Worm (Caenorhabditis elegans) whole organism, L4 larva: ENCODE measurements around the gene otpl-6.

Experiments used
- D1046.2 ChIP-seq: fragments of 200-800 bp; sonication (Bioruptor generic); IDR thresholded peaks from 2 replicates; pipeline ENCODE4 v1.3.6; 2022; ENCODE audit warnings: missing genetic modification characterization, missing compliant biosample characterization
- R02D3.7 ChIP-seq: fragments of 150-350 bp; sonication (generic microtip); optimal IDR thresholded peaks from 3 replicates; lab custom pipeline; 2014; ENCODE audit warnings: missing biosample characterization, missing genetic modification characterization
- T20F7.1 ChIP-seq: fragments of 200-800 bp; sonication (Bioruptor generic); optimal IDR thresholded peaks from 2 replicates; lab custom pipeline; 2018; ENCODE audit warnings: mild to moderate bottlenecking, missing genetic modification characterization, missing compliant biosample characterization
- Y105C5A.15 ChIP-seq: fragments of 200-800 bp; sonication (Bioruptor generic); IDR thresholded peaks from 2 replicates; pipeline ENCODE4 v1.3.6; 2022; ENCODE audit warnings: missing genetic modification characterization, missing compliant biosample characterization
- arid-1 ChIP-seq: fragments of 200-800 bp; sonication (Bioruptor generic); conservative IDR thresholded peaks from 2 replicates; pipeline ENCODE4 v1.3.6; 2022; ENCODE audit warnings: missing genetic modification reagents, missing genetic modification characterization, missing compliant biosample characterization
- ceh-20 ChIP-seq: fragments of 200-800 bp; sonication (Bioruptor generic); IDR thresholded peaks from 2 replicates; pipeline ENCODE4 v1.3.6; 2022; ENCODE audit warnings: missing genetic modification reagents, missing genetic modification characterization, missing compliant biosample characterization
- ceh-32 ChIP-seq: sonication (generic microtip); optimal IDR thresholded peaks from 2 replicates; lab custom pipeline; 2016; ENCODE audit warnings: mild to moderate bottlenecking, missing genetic modification characterization, missing compliant biosample characterization; ENCODE audit not compliant: poor library complexity
- ceh-82 ChIP-seq: sonication (generic microtip); optimal IDR thresholded peaks from 2 replicates; lab custom pipeline; 2017; ENCODE audit warnings: missing biosample characterization, missing genetic modification characterization
- cey-2 ChIP-seq: sonication (generic microtip); optimal IDR thresholded peaks from 3 replicates; lab custom pipeline; 2017; ENCODE audit warnings: missing genetic modification characterization, mild to moderate bottlenecking, missing compliant biosample characterization, antibody characterized with exemption, borderline replicate concordance; ENCODE audit not compliant: insufficient read depth
- daf-16 ChIP-seq, 3 experiments: sonication (generic microtip); optimal IDR thresholded peaks; 2 replicates each; lab custom pipeline; 2016 to 2017; ENCODE audit warnings: missing genetic modification characterization in 3 of 3, missing genetic modification reagents in 3 of 3, mild to moderate bottlenecking in 2 of 3, missing compliant biosample characterization in 2 of 3, missing biosample characterization in 1 of 3, moderate library complexity in 1 of 3
- daf-19 ChIP-seq: fragments of 200-800 bp; sonication (Bioruptor generic); conservative IDR thresholded peaks from 2 replicates; pipeline ENCODE4 v1.3.6; 2022; ENCODE audit warnings: missing genetic modification characterization, missing compliant biosample characterization
- dmd-6 ChIP-seq: fragments of 200-800 bp; sonication (Bioruptor generic); IDR thresholded peaks from 2 replicates; pipeline ENCODE4 v1.3.6; 2022; ENCODE audit warnings: missing genetic modification reagents, missing genetic modification characterization, missing compliant biosample characterization
- dpl-1 ChIP-seq: fragments of 150-350 bp; optimal IDR thresholded peaks from 2 replicates; lab custom pipeline; 2014; ENCODE audit warnings: missing biosample characterization, missing genetic modification reagents, missing genetic modification characterization
- dve-1 ChIP-seq: sonication (generic microtip); optimal IDR thresholded peaks from 2 replicates; lab custom pipeline; 2017; ENCODE audit warnings: antibody characterized with exemption, mild to moderate bottlenecking, missing genetic modification characterization, missing compliant biosample characterization; ENCODE audit not compliant: insufficient read depth
- egl-27 ChIP-seq: sonication (generic microtip); optimal IDR thresholded peaks from 3 replicates; lab custom pipeline; 2017; ENCODE audit warnings: missing biosample characterization, missing genetic modification reagents, missing genetic modification characterization
- egl-43 ChIP-seq: fragments of 200-800 bp; sonication (Bioruptor generic); IDR thresholded peaks from 2 replicates; pipeline ENCODE4 v1.3.6; 2022; ENCODE audit warnings: missing genetic modification reagents, missing genetic modification characterization, missing compliant biosample characterization
- fkh-10 ChIP-seq: fragments of 150-350 bp; optimal IDR thresholded peaks from 2 replicates; lab custom pipeline; 2014; ENCODE audit warnings: missing biosample characterization, missing genetic modification reagents, missing genetic modification characterization
- hif-1 ChIP-seq, 2 experiments: sonication (generic microtip); optimal IDR thresholded peaks; 2 replicates each; lab custom pipeline; 2016 to 2017; ENCODE audit warnings: missing compliant biosample characterization in 2 of 2, missing genetic modification characterization in 2 of 2, missing genetic modification reagents in 2 of 2, missing genotype in 2 of 2, mild to moderate bottlenecking in 1 of 2
- hlh-11 ChIP-seq: fragments of 200-800 bp; sonication (Bioruptor generic); optimal IDR thresholded peaks from 2 replicates; lab custom pipeline; 2018; ENCODE audit warnings: mild to moderate bottlenecking, missing genetic modification characterization, missing compliant biosample characterization
- hlh-30 ChIP-seq: sonication (generic microtip); optimal IDR thresholded peaks from 2 replicates; lab custom pipeline; 2017; ENCODE audit warnings: antibody characterized with exemption, mild to moderate bottlenecking, missing genetic modification characterization, missing compliant biosample characterization; ENCODE audit not compliant: insufficient read depth
- lin-1 ChIP-seq: fragments of 200-800 bp; sonication (Bioruptor generic); IDR thresholded peaks from 2 replicates; pipeline ENCODE4 v1.3.6; 2022; ENCODE audit warnings: missing genetic modification reagents, missing genetic modification characterization, missing compliant biosample characterization
- lin-29 ChIP-seq: fragments of 200-800 bp; sonication (Bioruptor generic); IDR thresholded peaks from 2 replicates; pipeline ENCODE4 v1.3.6; 2022; ENCODE audit warnings: missing genetic modification reagents, missing genetic modification characterization, missing compliant biosample characterization
- lin-38 ChIP-seq: fragments of 200-800 bp; sonication (Bioruptor generic); IDR thresholded peaks from 2 replicates; pipeline ENCODE4 v1.3.6; 2022; ENCODE audit warnings: missing genetic modification reagents, missing genetic modification characterization, missing compliant biosample characterization
- lin-39 ChIP-seq: fragments of 150-350 bp; optimal IDR thresholded peaks from 2 replicates; lab custom pipeline; 2014; ENCODE audit warnings: missing biosample characterization, missing genetic modification reagents, missing genetic modification characterization
- lir-3 ChIP-seq: sonication (generic microtip); optimal IDR thresholded peaks from 2 replicates; lab custom pipeline; 2016; ENCODE audit warnings: mild to moderate bottlenecking, missing genetic modification characterization, missing compliant biosample characterization
- lsy-2 ChIP-seq, 2 experiments: fragments of 150-350 bp in 1 of 2; sonication (generic microtip) in 1 of 2; optimal IDR thresholded peaks; 2 replicates each; lab custom pipeline; 2014 to 2017; ENCODE audit warnings: missing biosample characterization in 2 of 2, missing genetic modification characterization in 2 of 2
- madf-5 ChIP-seq, 2 experiments: fragments of 200-800 bp; sonication (Bioruptor generic); IDR thresholded peaks; 2 replicates each; pipeline ENCODE4 v1.3.6; 2022; ENCODE audit warnings: missing compliant biosample characterization in 2 of 2, missing genetic modification characterization in 2 of 2
- mdl-1 ChIP-seq, 2 experiments: fragments of 150-350 bp in 1 of 2; sonication (generic microtip) in 1 of 2; optimal IDR thresholded peaks; 2 replicates each; lab custom pipeline; 2014 to 2017; ENCODE audit warnings: missing biosample characterization in 2 of 2, missing genetic modification characterization in 2 of 2
- mep-1 ChIP-seq: fragments of 150-350 bp; sonication (generic microtip); optimal IDR thresholded peaks from 3 replicates; lab custom pipeline; 2014; ENCODE audit warnings: missing biosample characterization, missing genetic modification characterization
- nhr-11 ChIP-seq: fragments of 150-350 bp; optimal IDR thresholded peaks from 2 replicates; lab custom pipeline; 2014; ENCODE audit warnings: missing biosample characterization, missing genetic modification characterization
- nhr-111 ChIP-seq: fragments of 200-800 bp; sonication (Bioruptor generic); optimal IDR thresholded peaks from 2 replicates; lab custom pipeline; 2018; ENCODE audit warnings: mild to moderate bottlenecking, missing genetic modification characterization, missing compliant biosample characterization
- nhr-237 ChIP-seq: sonication (generic microtip); optimal IDR thresholded peaks from 2 replicates; lab custom pipeline; 2017; ENCODE audit warnings: missing biosample characterization, missing genetic modification characterization
- nhr-41 ChIP-seq: fragments of 200-800 bp; sonication (Bioruptor generic); IDR thresholded peaks from 2 replicates; pipeline ENCODE4 v1.3.6; 2022; ENCODE audit warnings: missing genetic modification reagents, missing genetic modification characterization, missing compliant biosample characterization
- nhr-42 ChIP-seq: fragments of 200-800 bp; sonication (Bioruptor generic); IDR thresholded peaks from 2 replicates; pipeline ENCODE4 v1.3.6; 2022; ENCODE audit warnings: missing genetic modification characterization, missing compliant biosample characterization
- pha-4 ChIP-seq, 2 experiments: fragments of 150-350 bp in 1 of 2; fragments of 200-800 bp in 1 of 2; sonication (Bioruptor generic) in 1 of 2; IDR thresholded peaks in 1 of 2; optimal IDR thresholded peaks in 1 of 2; 2 replicates each; pipeline versions ENCODE4 v1.3.6 to Lab custom; 2014 to 2022; ENCODE audit warnings: missing genetic modification characterization in 2 of 2, missing genetic modification reagents in 2 of 2, missing biosample characterization in 1 of 2, missing compliant biosample characterization in 1 of 2
- php-3 ChIP-seq: fragments of 200-800 bp; sonication (Bioruptor generic); IDR thresholded peaks from 2 replicates; pipeline ENCODE4 v1.3.6; 2022; ENCODE audit warnings: missing genetic modification reagents, missing genetic modification characterization, missing compliant biosample characterization
- saeg-2 ChIP-seq: fragments of 200-800 bp; sonication (Bioruptor generic); IDR thresholded peaks from 2 replicates; pipeline ENCODE4 v1.3.6; 2022; ENCODE audit warnings: missing genetic modification reagents, missing genetic modification characterization, missing compliant biosample characterization
- sdz-12 ChIP-seq: fragments of 200-800 bp; sonication (Bioruptor generic); optimal IDR thresholded peaks from 2 replicates; lab custom pipeline; 2018; ENCODE audit warnings: mild to moderate bottlenecking, missing genetic modification characterization, missing compliant biosample characterization
- set-16 ChIP-seq: fragments of 200-800 bp; sonication (Bioruptor generic); IDR thresholded peaks from 2 replicates; pipeline ENCODE4 v1.3.6; 2022; ENCODE audit warnings: missing genetic modification reagents, missing genetic modification characterization, missing compliant biosample characterization
- spr-1 ChIP-seq: sonication (generic microtip); optimal IDR thresholded peaks from 2 replicates; lab custom pipeline; 2016; ENCODE audit warnings: mild to moderate bottlenecking, missing genetic modification characterization, missing compliant biosample characterization
- spr-3 ChIP-seq: fragments of 200-800 bp; sonication (Bioruptor generic); optimal IDR thresholded peaks from 2 replicates; lab custom pipeline; 2018; ENCODE audit warnings: mild to moderate bottlenecking, missing genetic modification characterization, missing compliant biosample characterization
- unc-62 ChIP-seq, 3 experiments: fragments of 150-350 bp in 1 of 3; sonication (generic microtip); optimal IDR thresholded peaks in 2 of 3; peaks in 1 of 3; 1 replicate in 1 of 3; 2 replicates in 2 of 3; lab custom pipeline; 2014 to 2017; ENCODE audit warnings: missing biosample characterization in 3 of 3, missing genetic modification characterization in 3 of 3, missing genetic modification reagents in 3 of 3, missing genotype in 1 of 3
- zag-1 ChIP-seq: fragments of 150-350 bp; optimal IDR thresholded peaks from 2 replicates; lab custom pipeline; 2014; ENCODE audit warnings: missing biosample characterization, missing genetic modification characterization
- zfp-2 ChIP-seq: sonication (generic microtip); optimal IDR thresholded peaks from 2 replicates; lab custom pipeline; 2016; ENCODE audit warnings: mild to moderate bottlenecking, missing genetic modification characterization, missing compliant biosample characterization
- zfp-3 ChIP-seq: fragments of 200-800 bp; sonication (Bioruptor generic); conservative IDR thresholded peaks from 2 replicates; pipeline ENCODE4 v1.3.6; 2022; ENCODE audit warnings: missing genetic modification reagents, missing genetic modification characterization, missing compliant biosample characterization
- zip-2 ChIP-seq: fragments of 150-350 bp; optimal IDR thresholded peaks from 2 replicates; lab custom pipeline; 2014; ENCODE audit warnings: missing biosample characterization, missing genetic modification characterization

The otpl-6 gene

ce11 chrV:8499407-8499806 is 26.5 kb upstream of the otpl-6 start (continued):
- TF ChIP-seq nhr-41 (GFP tag; lab: Robert Waterston, UW) (no peak), mdl-1 (tag; optimal IDR thresholded peaks at IDR 0.05; lab: Kevin White, UChicago) (no peak), nhr-42 (no peak), lin-38 (GFP tag; lab: Robert Waterston, UW) (peak; percentile 67), fkh-10 (GFP tag; lab: Kevin White, UChicago) (no peak), zag-1 (tag; lab: Kevin White, UChicago) (no peak)

ce11 chrV:8500348-8500747 is 25.5 kb upstream of the otpl-6 start:
- TF ChIP-seq ceh-82 (peak; percentile 48), cey-2 (tag; lab: Kevin White, UChicago) (no peak), sdz-12 (peak; percentile 99), lir-3 (tag; lab: Kevin White, UChicago) (peak; percentile 95), hlh-30 (tag; lab: Kevin White, UChicago) (peak; percentile 70), php-3 (GFP tag; lab: Robert Waterston, UW) (peak; percentile 99), egl-27 (tag; lab: Kevin White, UChicago) (no peak), lin-1 (GFP tag; lab: Robert Waterston, UW) (peak; percentile 99), nhr-11 (tag; lab: Kevin White, UChicago) (peak; percentile 4), dmd-6 (GFP tag; lab: Robert Waterston, UW) (peak; percentile 92; the same call in 1 of the 2 replicates), mep-1 (tag; lab: Kevin White, UChicago) (peak; percentile 93), R02D3.7 (tag; lab: Kevin White, UChicago) (peak; percentile 72), lsy-2 (tag; optimal IDR thresholded peaks at IDR 0.05; lab: Kevin White, UChicago) (peak; percentile 72 to 86), egl-43 (GFP tag; lab: Robert Waterston, UW) (peak; percentile 100), madf-5 (GFP tag; IDR thresholded peaks at IDR 0.05; lab: Robert Waterston, UW) (peak in 1 of 2 experiments; percentile 99), hlh-11 (tag; lab: Kevin White, UChicago) (peak; percentile 91), dve-1 (tag; lab: Kevin White, UChicago) (peak; percentile 90), zfp-2 (tag; lab: Kevin White, UChicago) (peak; percentile 86), lin-29 (GFP tag; lab: Robert Waterston, UW) (peak; percentile 96), nhr-42 (peak; percentile 98), unc-62 (GFP tag; optimal IDR thresholded peaks at IDR 0.05 in 1 of 2; lab: Kevin White, UChicago) (no peak), unc-62 (tag; optimal IDR thresholded peaks at IDR 0.05; lab: Kevin White, UChicago) (no peak), ceh-20 (GFP tag; lab: Robert Waterston, UW) (peak; percentile 97), nhr-237 (tag; lab: Kevin White, UChicago) (no peak), spr-1 (tag; lab: Kevin White, UChicago) (peak; percentile 97), ceh-32 (peak; percentile 87), saeg-2 (GFP tag; lab: Robert Waterston, UW) (peak; percentile 99), zag-1 (tag; lab: Kevin White, UChicago) (peak; percentile 40), set-16 (no peak; the same call in 1 of the 2 replicates), arid-1 (GFP tag; lab: Robert Waterston, UW) (peak; percentile 99), zfp-3 (GFP tag; lab: Robert Waterston, UW) (peak; percentile 93), T20F7.1 (GFP tag; lab: Kevin White, UChicago) (peak; percentile 87), zip-2 (tag; lab: Kevin White, UChicago) (peak; percentile 66), mdl-1 (tag; optimal IDR thresholded peaks at IDR 0.05; lab: Kevin White, UChicago) (peak; percentile 8 to 59), dpl-1 (GFP tag; lab: Kevin White, UChicago) (peak; percentile 76), lin-39 (tag; lab: Kevin White, UChicago) (no peak), D1046.2 (GFP tag; lab: Robert Waterston, UW) (peak; percentile 97), hif-1 (tag; optimal IDR thresholded peaks at IDR 0.05; lab: Kevin White, UChicago) (peak; percentile 81), daf-19 (GFP tag; lab: Robert Waterston, UW) (peak; percentile 100), spr-3 (peak; percentile 99), daf-16 (GFP tag; optimal IDR thresholded peaks at IDR 0.05; lab: Kevin White, UChicago) (peak; percentile 96 to 98), daf-16 (tag; optimal IDR thresholded peaks at IDR 0.05; lab: Kevin White, UChicago) (peak; percentile 84), pha-4 (GFP tag; IDR thresholded peaks at IDR 0.05; lab: Robert Waterston, UW) (peak; percentile 99), pha-4 (tag; optimal IDR thresholded peaks at IDR 0.05; lab: Kevin White, UChicago) (no peak), Y105C5A.15 (GFP tag; lab: Robert Waterston, UW) (peak; percentile 100), nhr-111 (GFP tag; lab: Kevin White, UChicago) (peak; percentile 100)
